Fruit fly (Drosophila melanogaster): ENCODE measurements around the gene Myc.

- no peak for TF ChIP-seq psq (optimal IDR thresholded peaks at IDR 0.05)
- TF ChIP-seq Sin3A (optimal IDR thresholded peaks at IDR 0.05), result no peak
- no peak for TF ChIP-seq h (optimal IDR thresholded peaks at IDR 0.05)
- TF ChIP-seq Myc (optimal IDR thresholded peaks at IDR 0.05), result no peak
- no peak for TF ChIP-seq ttk (optimal IDR thresholded peaks at IDR 0.05)
- TF ChIP-seq insv (optimal IDR thresholded peaks at IDR 0.05), result no peak
Measured at dm6 chrX:3350982-3351381, 22.0 kb upstream of the Myc start.

All from Kc167 (cell line).